Fruit fly (Drosophila melanogaster) whole organism, embryonic: ENCODE measurements around the gene CG5510.

ENCODE experiments used
- CG31365 ChIP-seq: fragments of 200-800 bp; sonication (Bioruptor generic); optimal IDR thresholded peaks from 2 replicates; lab custom pipeline; 2018; ENCODE audit warnings: missing biosample characterization, mild to moderate bottlenecking, missing genetic modification characterization
- Hr39 ChIP-seq: fragments of >200 bp; optimal IDR thresholded peaks from 2 replicates; lab custom pipeline; 2017
- fru ChIP-seq: fragments of >200 bp; optimal IDR thresholded peaks from 2 replicates; lab custom pipeline; 2017
- grau ChIP-seq: fragments of 200-800 bp; optimal IDR thresholded peaks from 3 replicates; lab custom pipeline; 2019; ENCODE audit warnings: missing biosample characterization, mild to moderate bottlenecking, missing genetic modification characterization, moderate library complexity
- ken ChIP-seq: fragments of 200-800 bp; sonication (Bioruptor generic); IDR thresholded peaks from 3 replicates; pipeline ENCODE4 v1.3.6; 2022; ENCODE audit warnings: missing biosample characterization, missing genetic modification characterization
- oc ChIP-seq: fragments of 200-800 bp; sonication (Bioruptor generic); optimal IDR thresholded peaks from 2 replicates; lab custom pipeline; 2018; ENCODE audit warnings: missing biosample characterization, mild to moderate bottlenecking, missing genetic modification characterization, moderate library complexity
- usp ChIP-seq: fragments of >200 bp; optimal IDR thresholded peaks from 2 replicates; lab custom pipeline; 2017; ENCODE audit warnings: missing biosample characterization, missing genetic modification characterization

DNA sequence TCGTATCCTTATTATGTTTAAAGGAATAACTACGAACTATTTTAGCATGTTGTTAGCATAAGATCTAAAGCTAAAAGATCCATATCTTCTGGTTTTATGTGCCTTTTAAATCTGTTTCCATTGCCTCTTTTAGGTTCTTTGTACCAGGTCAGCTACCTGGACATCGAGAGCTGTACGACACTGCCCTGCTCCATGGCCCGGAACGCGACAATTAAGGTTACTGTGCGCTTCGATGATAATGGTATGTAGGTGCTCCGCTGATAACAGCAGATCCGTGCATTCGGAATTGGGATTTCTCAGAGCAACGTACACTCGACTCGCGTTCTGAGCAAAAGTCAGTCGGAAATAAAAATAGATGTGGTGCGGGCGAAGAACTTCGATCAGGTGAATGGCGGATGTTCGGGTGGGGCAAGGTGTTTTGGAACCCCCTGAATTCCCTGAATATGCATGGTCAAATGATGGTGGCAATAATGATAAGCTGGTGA lies 29.7 kb downstream of the CG5510 start:
- no peak for TF ChIP-seq oc
- TF ChIP-seq grau (tag; lab: Kevin White, UChicago): no peak
- TF ChIP-seq CG31365 (tag; lab: Kevin White, UChicago): no peak
- TF ChIP-seq ken (GFP tag; lab: Robert Waterston, UW): no peak
- no peak for TF ChIP-seq fru (lab: Kevin White, UChicago)
- no peak for TF ChIP-seq Hr39 (lab: Kevin White, UChicago)
- TF ChIP-seq usp: no peak
